Worm (Caenorhabditis elegans) whole organism, early embryonic: ENCODE measurements around the gene F59H6.14.

ENCODE experiments used
- B0310.2 ChIP-seq: sonication (generic microtip); optimal IDR thresholded peaks from 2 replicates; lab custom pipeline; 2016; ENCODE audit warnings: mild to moderate bottlenecking, missing genetic modification characterization, missing compliant biosample characterization
- aly-1 ChIP-seq: sonication (generic microtip); optimal IDR thresholded peaks from 2 replicates; lab custom pipeline; 2016; ENCODE audit warnings: missing genetic modification characterization, missing compliant biosample characterization
- ama-1 ChIP-seq: fragments of 150-350 bp; optimal IDR thresholded peaks from 2 replicates; lab custom pipeline; 2014
- ceh-13 ChIP-seq: fragments of 200-800 bp; sonication (Bioruptor generic); optimal IDR thresholded peaks from 2 replicates; lab custom pipeline; 2018; ENCODE audit warnings: mild to moderate bottlenecking, missing genetic modification characterization, missing compliant biosample characterization
- ceh-36 ChIP-seq: sonication (generic microtip); optimal IDR thresholded peaks from 2 replicates; lab custom pipeline; 2016; ENCODE audit warnings: missing genetic modification characterization, inconsistent platforms, missing compliant biosample characterization
- ets-7 ChIP-seq: sonication (generic microtip); optimal IDR thresholded peaks from 2 replicates; lab custom pipeline; 2016; ENCODE audit warnings: missing genotype, missing genetic modification characterization, missing compliant biosample characterization
- flt-1 ChIP-seq: fragments of 200-800 bp; sonication (Bioruptor generic); IDR thresholded peaks from 2 replicates; pipeline ENCODE4 v1.3.6; 2022; ENCODE audit warnings: missing genetic modification characterization, missing compliant biosample characterization
- hmbx-1 ChIP-seq: sonication (generic microtip); optimal IDR thresholded peaks from 2 replicates; lab custom pipeline; 2016; ENCODE audit warnings: mild to moderate bottlenecking, missing genetic modification characterization, missing compliant biosample characterization
- hmg-4 ChIP-seq: fragments of 200-800 bp; sonication (Bioruptor generic); optimal IDR thresholded peaks from 2 replicates; lab custom pipeline; 2018; ENCODE audit warnings: mild to moderate bottlenecking, missing genetic modification characterization, missing compliant biosample characterization
- scrt-1 ChIP-seq: fragments of 200-800 bp; sonication (Bioruptor generic); IDR thresholded peaks from 2 replicates; pipeline ENCODE4 v1.3.6; 2022; ENCODE audit warnings: missing genetic modification characterization, missing compliant biosample characterization
- sea-1 ChIP-seq: fragments of 200-800 bp; sonication (Bioruptor generic); conservative IDR thresholded peaks from 2 replicates; pipeline ENCODE4 v1.3.6; 2022; ENCODE audit warnings: missing genetic modification characterization, missing compliant biosample characterization
- tbx-11 ChIP-seq: fragments of 200-800 bp; sonication (Bioruptor generic); IDR thresholded peaks from 2 replicates; pipeline ENCODE4 v1.3.6; 2022; ENCODE audit warnings: missing genetic modification characterization, missing compliant biosample characterization
- tbx-37 ChIP-seq: fragments of 200-800 bp; sonication (Bioruptor generic); conservative IDR thresholded peaks from 2 replicates; pipeline ENCODE4 v1.3.6; 2022; ENCODE audit warnings: missing genetic modification reagents, missing genetic modification characterization, missing compliant biosample characterization
- tra-4 ChIP-seq: sonication (generic microtip); optimal IDR thresholded peaks from 2 replicates; lab custom pipeline; 2017; ENCODE audit warnings: missing genetic modification characterization, missing compliant biosample characterization

DNA sequence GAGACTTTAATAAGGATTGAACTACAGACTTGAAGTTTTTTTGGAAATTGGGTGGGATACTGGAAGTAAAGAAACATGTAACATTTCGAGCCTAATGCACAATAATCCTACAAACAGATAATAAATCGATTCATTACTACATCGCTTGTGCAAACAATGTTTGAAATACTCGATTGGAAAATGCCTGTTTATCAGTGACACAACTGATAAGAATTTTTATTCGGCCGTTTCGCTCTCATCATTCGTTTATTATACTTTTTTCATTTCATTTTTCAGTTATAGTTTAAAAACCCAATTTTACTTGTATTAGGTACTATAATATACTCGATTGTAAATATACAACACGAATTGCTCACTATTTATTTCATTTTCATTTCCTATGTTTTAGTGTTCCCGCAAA is 37.6 kb upstream of the F59H6.14 start:
- TF ChIP-seq flt-1 (GFP tag; lab: Robert Waterston, UW) (no peak), ceh-36 (tag; lab: Kevin White, UChicago) (no peak), ama-1 (lab: Kevin White, UChicago) (no peak), hmg-4 (no peak), sea-1 (GFP tag; lab: Robert Waterston, UW) (no peak), tra-4 (tag; lab: Kevin White, UChicago) (no peak), scrt-1 (no peak), ets-7 (tag; lab: Kevin White, UChicago) (no peak), tbx-37 (no peak), ceh-13 (GFP tag; lab: Kevin White, UChicago) (no peak), tbx-11 (GFP tag; lab: Robert Waterston, UW) (no peak), B0310.2 (tag; lab: Kevin White, UChicago) (no peak), hmbx-1 (tag; lab: Kevin White, UChicago) (no peak), aly-1 (tag; lab: Kevin White, UChicago) (no peak)
